Fruit fly (Drosophila melanogaster): Measurements from ENCODE around the gene jumu.

- TF ChIP-seq CG1620 (GFP tag; optimal IDR thresholded peaks at IDR 0.05) (no peak), kay (GFP tag; ENCODE audit: borderline replicate concordance) (no peak), toe (GFP tag; optimal IDR thresholded peaks at IDR 0.05) (no peak), Hr96 (GFP tag; optimal IDR thresholded peaks at IDR 0.05) (no peak), bab1 (GFP tag; optimal IDR thresholded peaks at IDR 0.05) (no peak), Mnt (GFP tag; optimal IDR thresholded peaks at IDR 0.05) (no peak), CG11617 (GFP tag; optimal IDR thresholded peaks at IDR 0.05) (no peak), pad (GFP tag; optimal IDR thresholded peaks at IDR 0.05) (no peak), CG12768 (GFP tag; optimal IDR thresholded peaks at IDR 0.05) (no peak), CG14711 (tag; optimal IDR thresholded peaks at IDR 0.05) (no peak), cic (GFP tag; optimal IDR thresholded peaks at IDR 0.05) (no peak), CG7045 (GFP tag; optimal IDR thresholded peaks at IDR 0.05) (no peak)
These were observed 6.0 kb downstream of the jumu start for dm6 chr3R:10355840-10356562.

Measured in whole organism, adult.